Worm (Caenorhabditis elegans): ENCODE measurements around the gene egl-6.

DNA sequence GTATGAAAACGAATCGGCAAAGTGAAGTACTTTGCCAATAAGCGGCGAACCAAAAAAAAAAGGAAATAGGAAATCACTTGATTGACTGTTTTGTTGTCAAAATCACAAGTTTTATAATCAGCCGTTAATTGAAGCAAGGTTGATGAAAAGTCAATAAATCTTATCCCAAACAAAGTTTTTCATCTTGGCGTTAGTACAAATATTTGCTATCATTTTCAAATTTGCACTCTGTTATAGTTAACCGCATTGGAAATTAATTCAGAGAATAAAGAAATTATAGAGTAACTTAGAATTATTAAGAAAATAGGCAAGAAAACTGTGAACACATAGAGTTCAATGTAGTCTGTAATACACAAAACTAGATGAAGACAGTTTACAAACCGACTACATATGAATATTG is 13.6 kb downstream of the egl-6 start, which contains the start of gene acs-17:
- TF ChIP-seq B0019.2 (GFP tag; conservative IDR thresholded peaks at IDR 0.05), result no peak
- TF ChIP-seq snpc-4 (GFP tag; optimal IDR thresholded peaks at IDR 0.05), result no peak
- TF ChIP-seq snpc-4 (tag; optimal IDR thresholded peaks at IDR 0.05), result no peak
- TF ChIP-seq F57A8.1 (GFP tag; optimal IDR thresholded peaks at IDR 0.05), result no peak
- no peak for TF ChIP-seq nfya-1 (tag; optimal IDR thresholded peaks at IDR 0.05; ENCODE audit: borderline replicate concordance, insufficient read depth)
- no peak for TF ChIP-seq Y67H2A.10 (GFP tag; conservative IDR thresholded peaks at IDR 0.05)
- TF ChIP-seq snpc-3.4 (tag; optimal IDR thresholded peaks at IDR 0.05), result no peak
- no peak for TF ChIP-seq pha-4 (tag; optimal IDR thresholded peaks at IDR 0.05)
- no peak for TF ChIP-seq ama-1 (optimal IDR thresholded peaks at IDR 0.05)
- TF ChIP-seq ama-1 (GFP tag; optimal IDR thresholded peaks at IDR 0.05), result no peak
- TF ChIP-seq lsy-27 (tag; optimal IDR thresholded peaks at IDR 0.05; ENCODE audit: borderline replicate concordance, insufficient read depth), result no peak
- no peak for TF ChIP-seq madf-8 (GFP tag; conservative IDR thresholded peaks at IDR 0.05)
- TF ChIP-seq nhr-27 (tag; optimal IDR thresholded peaks at IDR 0.05), result no peak
- TF ChIP-seq K11D2.4 (GFP tag; IDR thresholded peaks at IDR 0.05), result no peak

All from whole organism, young adult.